Fruit fly (Drosophila melanogaster): Measurements from ENCODE around the gene CG32554.

The CG32554 gene

dm6 chrX:17880269-17880889 lies 27.9 kb upstream of the CG32554 start:
- TF ChIP-seq psq (optimal IDR thresholded peaks at IDR 0.05) (no peak), h (optimal IDR thresholded peaks at IDR 0.05) (no peak), Sin3A (optimal IDR thresholded peaks at IDR 0.05) (no peak), ttk (optimal IDR thresholded peaks at IDR 0.05) (no peak), Myc (optimal IDR thresholded peaks at IDR 0.05) (no peak), insv (optimal IDR thresholded peaks at IDR 0.05) (no peak)

- TF ChIP-seq ttk (optimal IDR thresholded peaks at IDR 0.05) (no peak), insv (optimal IDR thresholded peaks at IDR 0.05) (no peak), Myc (optimal IDR thresholded peaks at IDR 0.05) (no peak), h (optimal IDR thresholded peaks at IDR 0.05) (no peak), psq (optimal IDR thresholded peaks at IDR 0.05) (no peak), Sin3A (optimal IDR thresholded peaks at IDR 0.05) (no peak)
These were observed 26.9 kb upstream of the CG32554 start for dm6 chrX:17879211-17879897.

dm6 chrX:17878632-17879033 lies 26.1 kb upstream of the CG32554 start:
- TF ChIP-seq Sin3A (optimal IDR thresholded peaks at IDR 0.05) (no peak), insv (optimal IDR thresholded peaks at IDR 0.05) (no peak), Myc (optimal IDR thresholded peaks at IDR 0.05) (no peak), h (optimal IDR thresholded peaks at IDR 0.05) (no peak), ttk (optimal IDR thresholded peaks at IDR 0.05) (no peak), psq (optimal IDR thresholded peaks at IDR 0.05) (no peak)

- TF ChIP-seq psq (optimal IDR thresholded peaks at IDR 0.05): no peak
- no peak for TF ChIP-seq Sin3A (optimal IDR thresholded peaks at IDR 0.05)
- TF ChIP-seq insv (optimal IDR thresholded peaks at IDR 0.05): no peak
- no peak for TF ChIP-seq ttk (optimal IDR thresholded peaks at IDR 0.05)
- no peak for TF ChIP-seq Myc (optimal IDR thresholded peaks at IDR 0.05)
- no peak for TF ChIP-seq h (optimal IDR thresholded peaks at IDR 0.05)
These were observed 25.5 kb upstream of the CG32554 start for dm6 chrX:17877974-17878373.

dm6 chrX:17876518-17876917 lies 24.0 kb upstream of the CG32554 start:
- TF ChIP-seq ttk (optimal IDR thresholded peaks at IDR 0.05): no peak
- TF ChIP-seq psq (optimal IDR thresholded peaks at IDR 0.05): no peak
- TF ChIP-seq insv (optimal IDR thresholded peaks at IDR 0.05): no peak
- TF ChIP-seq Sin3A (optimal IDR thresholded peaks at IDR 0.05): no peak
- TF ChIP-seq Myc (optimal IDR thresholded peaks at IDR 0.05): no peak
- TF ChIP-seq h (optimal IDR thresholded peaks at IDR 0.05): no peak

- TF ChIP-seq Myc (optimal IDR thresholded peaks at IDR 0.05) (no peak), psq (optimal IDR thresholded peaks at IDR 0.05) (no peak), h (optimal IDR thresholded peaks at IDR 0.05) (no peak), ttk (optimal IDR thresholded peaks at IDR 0.05) (no peak), insv (optimal IDR thresholded peaks at IDR 0.05) (no peak), Sin3A (optimal IDR thresholded peaks at IDR 0.05) (no peak)
These were observed 23.2 kb upstream of the CG32554 start for dm6 chrX:17875695-17876094.

dm6 chrX:17875014-17875589 lies 22.6 kb upstream of the CG32554 start:
- TF ChIP-seq h (optimal IDR thresholded peaks at IDR 0.05) (no peak), Myc (optimal IDR thresholded peaks at IDR 0.05) (no peak), psq (optimal IDR thresholded peaks at IDR 0.05) (no peak), ttk (optimal IDR thresholded peaks at IDR 0.05) (no peak), insv (optimal IDR thresholded peaks at IDR 0.05) (no peak), Sin3A (optimal IDR thresholded peaks at IDR 0.05) (no peak)

- no peak for TF ChIP-seq ttk (optimal IDR thresholded peaks at IDR 0.05)
- no peak for TF ChIP-seq Sin3A (optimal IDR thresholded peaks at IDR 0.05)
- no peak for TF ChIP-seq insv (optimal IDR thresholded peaks at IDR 0.05)
- no peak for TF ChIP-seq Myc (optimal IDR thresholded peaks at IDR 0.05)
- no peak for TF ChIP-seq h (optimal IDR thresholded peaks at IDR 0.05)
- TF ChIP-seq psq (optimal IDR thresholded peaks at IDR 0.05): no peak
These were observed 20.8 kb upstream of the CG32554 start for dm6 chrX:17873329-17873728.

dm6 chrX:17872310-17872709 lies 19.8 kb upstream of the CG32554 start:
- TF ChIP-seq Sin3A (optimal IDR thresholded peaks at IDR 0.05): no peak
- TF ChIP-seq h (optimal IDR thresholded peaks at IDR 0.05): no peak

dm6 chrX:17870614-17871394 lies 18.3 kb upstream of the CG32554 start:
- TF ChIP-seq Myc (optimal IDR thresholded peaks at IDR 0.05) (no peak), insv (optimal IDR thresholded peaks at IDR 0.05) (no peak), Sin3A (optimal IDR thresholded peaks at IDR 0.05) (no peak), h (optimal IDR thresholded peaks at IDR 0.05) (no peak), ttk (optimal IDR thresholded peaks at IDR 0.05) (no peak), psq (optimal IDR thresholded peaks at IDR 0.05) (no peak)

dm6 chrX:17865103-17865502 lies 12.6 kb upstream of the CG32554 start:
- TF ChIP-seq psq (optimal IDR thresholded peaks at IDR 0.05) (no peak), Sin3A (optimal IDR thresholded peaks at IDR 0.05) (no peak), ttk (optimal IDR thresholded peaks at IDR 0.05) (no peak), insv (optimal IDR thresholded peaks at IDR 0.05) (no peak), h (optimal IDR thresholded peaks at IDR 0.05) (no peak), Myc (optimal IDR thresholded peaks at IDR 0.05) (no peak)

dm6 chrX:17860711-17861110 lies 8.2 kb upstream of the CG32554 start, which contains the start of the genes Arp8 and CG6769:
TSS of gene Arp8 (minus strand) at chrX:17860800.
TSS of gene CG6769 (plus strand) at chrX:17861002.
- TF ChIP-seq insv (optimal IDR thresholded peaks at IDR 0.05) (no peak), ttk (optimal IDR thresholded peaks at IDR 0.05) (no peak), Sin3A (optimal IDR thresholded peaks at IDR 0.05) (no peak), psq (optimal IDR thresholded peaks at IDR 0.05) (no peak), Myc (optimal IDR thresholded peaks at IDR 0.05) (no peak), h (optimal IDR thresholded peaks at IDR 0.05) (no peak)
